ENCODE assay signal across 4 fruit fly cellular contexts in the genomic region with DNA sequence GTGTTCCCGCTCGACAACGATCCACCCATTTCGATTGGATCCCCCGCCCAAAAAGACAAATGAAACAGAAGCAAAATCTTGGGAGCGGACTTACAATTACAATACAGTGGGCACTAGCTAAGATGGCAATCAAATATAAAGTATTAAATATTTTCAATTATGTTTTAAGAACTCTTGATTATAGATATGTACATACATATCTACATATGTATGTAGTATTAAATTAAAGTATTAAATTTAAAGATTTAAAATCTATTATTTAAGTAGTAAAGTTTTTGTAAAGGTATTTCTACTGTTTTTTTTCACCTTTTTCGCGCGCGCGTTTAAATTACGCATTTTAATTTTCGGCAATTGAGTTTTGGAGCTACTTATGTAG.
A peak's percentile ranks its signal among the peaks of the same experiment; 100 is the strongest.
TF ChIP-seq lines count a peak whose summit lies in the region.

No protein-coding gene starts in this region.

TF ChIP-seq in whole organism, adult, 20 proteins besides CTCF, POLR2A, EP300 and RAD21 (continued from another document):
- TF ChIP-seq bab1 (GFP tag; optimal IDR thresholded peaks at IDR 0.05; lab: Kevin White, UChicago) (peak; percentile 51), pad (GFP tag; optimal IDR thresholded peaks at IDR 0.05; lab: Kevin White, UChicago) (no peak)

TF ChIP-seq in whole organism, embryonic, 481 proteins besides CTCF, POLR2A, EP300 and RAD21 (continued from another document and continues in another):
- TF ChIP-seq Elba2 (GFP tag; optimal IDR thresholded peaks at IDR 0.05; lab: Kevin White, UChicago) (no peak), crc (GFP tag; optimal IDR thresholded peaks at IDR 0.05; lab: Kevin White, UChicago) (no peak), Drgx (GFP tag; IDR thresholded peaks at IDR 0.05; lab: Robert Waterston, UW) (peak; percentile 62), Asciz (GFP tag; optimal IDR thresholded peaks at IDR 0.05; lab: Kevin White, UChicago) (peak; percentile 73), nmo (GFP tag; optimal IDR thresholded peaks at IDR 0.05; lab: Kevin White, UChicago) (peak; percentile 89), E2f2 (GFP tag; IDR thresholded peaks at IDR 0.05; lab: Robert Waterston, UW) (peak; percentile 59), schlank (tag; optimal IDR thresholded peaks at IDR 0.05; lab: Kevin White, UChicago) (no peak), CG18476 (GFP tag; optimal IDR thresholded peaks at IDR 0.05; lab: Kevin White, UChicago) (no peak), NfI (GFP tag; optimal IDR thresholded peaks at IDR 0.05; lab: Kevin White, UChicago) (peak; percentile 64), NC2α (GFP tag; optimal IDR thresholded peaks at IDR 0.05; lab: Kevin White, UChicago) (no peak), CG1024 (GFP tag; IDR thresholded peaks at IDR 0.05; lab: Robert Waterston, UW) (peak; percentile 57), CG7786 (GFP tag; optimal IDR thresholded peaks at IDR 0.05; lab: Kevin White, UChicago) (no peak), tio (GFP tag; optimal IDR thresholded peaks at IDR 0.05; lab: Kevin White, UChicago) (peak; percentile 58), kah (GFP tag; optimal IDR thresholded peaks at IDR 0.05; lab: Kevin White, UChicago) (peak; percentile 19), da (GFP tag; optimal IDR thresholded peaks at IDR 0.05; lab: Kevin White, UChicago) (no peak), CG12942 (GFP tag; optimal IDR thresholded peaks at IDR 0.05; lab: Kevin White, UChicago) (peak; percentile 14), gsb-n (tag; optimal IDR thresholded peaks at IDR 0.05; lab: Kevin White, UChicago) (peak; percentile 85), dati (GFP tag; IDR thresholded peaks at IDR 0.05; lab: Robert Waterston, UW) (no peak), gcm2 (GFP tag; optimal IDR thresholded peaks at IDR 0.05; lab: Kevin White, UChicago) (no peak), kay (GFP tag; optimal IDR thresholded peaks at IDR 0.05; lab: Kevin White, UChicago) (no peak), CG13296 (GFP tag; optimal IDR thresholded peaks at IDR 0.05; lab: Kevin White, UChicago) (peak; percentile 73), Dp (GFP tag; optimal IDR thresholded peaks at IDR 0.05; lab: Kevin White, UChicago) (no peak), CG1529 (GFP tag; optimal IDR thresholded peaks at IDR 0.05; lab: Kevin White, UChicago) (peak; percentile 51), CG17802 (tag; optimal IDR thresholded peaks at IDR 0.05; lab: Kevin White, UChicago) (no peak), zen2 (GFP tag; IDR thresholded peaks at IDR 0.05; lab: Robert Waterston, UW; ENCODE audit: partially characterized antibody) (no peak), ham (GFP tag; IDR thresholded peaks at IDR 0.05; lab: Robert Waterston, UW) (no peak), CG2875 (GFP tag; optimal IDR thresholded peaks at IDR 0.05; lab: Kevin White, UChicago) (peak; percentile 57), jigr1 (GFP tag; IDR thresholded peaks at IDR 0.05; lab: Robert Waterston, UW) (peak; percentile 41; the same call in 1 of the 3 replicates), CG10366 (GFP tag; IDR thresholded peaks at IDR 0.05; lab: Robert Waterston, UW) (peak; percentile 55), phol (tag; optimal IDR thresholded peaks at IDR 0.05; lab: Kevin White, UChicago) (peak; percentile 88), disco-r (GFP tag; optimal IDR thresholded peaks at IDR 0.05; lab: Kevin White, UChicago) (no peak), CG9215 (GFP tag; IDR thresholded peaks at IDR 0.05; lab: Robert Waterston, UW) (peak; percentile 59), dimm (GFP tag; IDR thresholded peaks at IDR 0.05; lab: Robert Waterston, UW) (no peak), Dip3 (GFP tag; optimal IDR thresholded peaks at IDR 0.05; lab: Kevin White, UChicago) (no peak), Sry-δ (GFP tag; optimal IDR thresholded peaks at IDR 0.05; lab: Kevin White, UChicago) (no peak), knrl (GFP tag; IDR thresholded peaks at IDR 0.05; lab: Robert Waterston, UW; ENCODE audit: partially characterized antibody) (no peak), Lpt (GFP tag; optimal IDR thresholded peaks at IDR 0.05; lab: Kevin White, UChicago) (no peak), Kr (GFP tag; optimal IDR thresholded peaks at IDR 0.05; lab: Kevin White, UChicago) (no peak), CG8944 (GFP tag; optimal IDR thresholded peaks at IDR 0.05; lab: Kevin White, UChicago) (no peak), ab (GFP tag; optimal IDR thresholded peaks at IDR 0.05; lab: Kevin White, UChicago) (no peak), fd64A (GFP tag; optimal IDR thresholded peaks at IDR 0.05; lab: Kevin White, UChicago) (no peak), maf-S (GFP tag; optimal IDR thresholded peaks at IDR 0.05; lab: Kevin White, UChicago) (no peak), emc (GFP tag; optimal IDR thresholded peaks at IDR 0.05; lab: Kevin White, UChicago) (no peak)

TF ChIP-seq in whole organism, prepupa, 60 proteins besides CTCF, POLR2A, EP300 and RAD21 (continued from another document):
- peak; percentile 82 for TF ChIP-seq CG3032 (tag; optimal IDR thresholded peaks at IDR 0.05; lab: Kevin White, UChicago)
- TF ChIP-seq fkh (GFP tag; optimal IDR thresholded peaks at IDR 0.05; lab: Kevin White, UChicago): peak; percentile 12
- peak; percentile 54 for TF ChIP-seq Gug (GFP tag; IDR thresholded peaks at IDR 0.05; lab: Robert Waterston, UW)
- TF ChIP-seq Lpt (GFP tag; optimal IDR thresholded peaks at IDR 0.05; lab: Kevin White, UChicago): peak; percentile 31
- peak; percentile 59 for TF ChIP-seq CG3919 (GFP tag; optimal IDR thresholded peaks at IDR 0.05; lab: Kevin White, UChicago)
- no peak for TF ChIP-seq dac (GFP tag; optimal IDR thresholded peaks at IDR 0.05; lab: Kevin White, UChicago)
- peak; percentile 38 for TF ChIP-seq CG6792 (GFP tag; optimal IDR thresholded peaks at IDR 0.05; lab: Kevin White, UChicago)
- TF ChIP-seq CG6808 (GFP tag; optimal IDR thresholded peaks at IDR 0.05; lab: Kevin White, UChicago): peak; percentile 69
- peak; percentile 61 for TF ChIP-seq CG32006 (GFP tag; optimal IDR thresholded peaks at IDR 0.05; lab: Kevin White, UChicago)
- TF ChIP-seq CG10669 (GFP tag; optimal IDR thresholded peaks at IDR 0.05; lab: Kevin White, UChicago): peak; percentile 66
- TF ChIP-seq topi (GFP tag; optimal IDR thresholded peaks at IDR 0.05; lab: Kevin White, UChicago): no peak
- peak; percentile 31 for TF ChIP-seq CG9139 (GFP tag; optimal IDR thresholded peaks at IDR 0.05; lab: Kevin White, UChicago)
- TF ChIP-seq Met (GFP tag; optimal IDR thresholded peaks at IDR 0.05; lab: Kevin White, UChicago): peak; percentile 10
- peak; percentile 58 for TF ChIP-seq acj6 (GFP tag; optimal IDR thresholded peaks at IDR 0.05; lab: Kevin White, UChicago)
- TF ChIP-seq Ets96B (tag; optimal IDR thresholded peaks at IDR 0.05; lab: Kevin White, UChicago): peak; percentile 74
- peak; percentile 46 for TF ChIP-seq fd59A (GFP tag; optimal IDR thresholded peaks at IDR 0.05; lab: Kevin White, UChicago)
- peak; percentile 38; the same call in 1 of the 3 replicates for TF ChIP-seq eg (GFP tag; IDR thresholded peaks at IDR 0.05; lab: Robert Waterston, UW)
- no peak for TF ChIP-seq Sox102F (GFP tag; optimal IDR thresholded peaks at IDR 0.05; lab: Kevin White, UChicago)
- peak; percentile 78 for TF ChIP-seq CG8119 (GFP tag; IDR thresholded peaks at IDR 0.05; lab: Robert Waterston, UW)
- TF ChIP-seq CG7368 (GFP tag; optimal IDR thresholded peaks at IDR 0.05; lab: Kevin White, UChicago): peak; percentile 42
- TF ChIP-seq CG15336 (GFP tag; IDR thresholded peaks at IDR 0.05; lab: Robert Waterston, UW): peak; percentile 70
- TF ChIP-seq salr (GFP tag; optimal IDR thresholded peaks at IDR 0.05; lab: Kevin White, UChicago): peak in 1 of 2 experiments; percentile 40
- TF ChIP-seq CG8632 (GFP tag; optimal IDR thresholded peaks at IDR 0.05; lab: Kevin White, UChicago): peak; percentile 66
- TF ChIP-seq achi (GFP tag; optimal IDR thresholded peaks at IDR 0.05; lab: Kevin White, UChicago): peak; percentile 72
- peak; percentile 40 for TF ChIP-seq CG34406 (GFP tag; optimal IDR thresholded peaks at IDR 0.05; lab: Kevin White, UChicago)
- peak; percentile 56 for TF ChIP-seq spab (GFP tag; optimal IDR thresholded peaks at IDR 0.05; lab: Kevin White, UChicago)

TF ChIP-seq in whole organism, pupa, 21 proteins besides CTCF, POLR2A, EP300 and RAD21 (continued from another document):
- TF ChIP-seq CG4496 (GFP tag; IDR thresholded peaks at IDR 0.05; lab: Robert Waterston, UW) (peak; percentile 48; the same call in 2 of the 3 replicates), CG9948 (tag; optimal IDR thresholded peaks at IDR 0.05; lab: Kevin White, UChicago) (peak; percentile 79)
TF ChIP-seq in whole organism, pupa: peak in this region for 14.
